Worm (Caenorhabditis elegans) whole organism, L4 larva: ENCODE results near the gene ZK180.5.

Source experiments
- F10B5.3 ChIP-seq: sonication (generic microtip); optimal IDR thresholded peaks from 2 replicates; lab custom pipeline; 2016; ENCODE audit warnings: mild to moderate bottlenecking, missing genetic modification characterization, missing compliant biosample characterization
- F26F4.8 ChIP-seq: fragments of 200-800 bp; sonication (Bioruptor generic); conservative IDR thresholded peaks from 2 replicates; pipeline ENCODE4 v1.3.6; 2022; ENCODE audit warnings: missing genetic modification characterization, missing compliant biosample characterization
- F49E8.2 ChIP-seq: sonication (generic microtip); optimal IDR thresholded peaks from 2 replicates; lab custom pipeline; 2016; ENCODE audit warnings: missing compliant biosample characterization, mild to moderate bottlenecking, missing genetic modification characterization, borderline replicate concordance
- Y105C5A.15 ChIP-seq: fragments of 200-800 bp; sonication (Bioruptor generic); IDR thresholded peaks from 2 replicates; pipeline ENCODE4 v1.3.6; 2022; ENCODE audit warnings: missing genetic modification characterization, missing compliant biosample characterization
- Y48G9A.11 ChIP-seq: fragments of 200-800 bp; sonication (Bioruptor generic); IDR thresholded peaks from 2 replicates; pipeline ENCODE4 v1.3.6; 2022; ENCODE audit warnings: missing genetic modification reagents, missing genetic modification characterization, missing compliant biosample characterization
- Y5F2A.4 ChIP-seq: fragments of 200-800 bp; sonication (Bioruptor generic); optimal IDR thresholded peaks from 2 replicates; lab custom pipeline; 2018; ENCODE audit warnings: mild to moderate bottlenecking, missing genetic modification characterization, missing compliant biosample characterization
- aha-1 ChIP-seq: fragments of 150-350 bp; peaks from one replicate; lab custom pipeline; 2014; ENCODE audit warnings: missing biosample characterization, missing genetic modification characterization
- aly-2 ChIP-seq: sonication (generic microtip); optimal IDR thresholded peaks from 2 replicates; lab custom pipeline; 2018; ENCODE audit warnings: missing biosample characterization, missing genetic modification characterization
- ceh-20 ChIP-seq: fragments of 200-800 bp; sonication (Bioruptor generic); IDR thresholded peaks from 2 replicates; pipeline ENCODE4 v1.3.6; 2022; ENCODE audit warnings: missing genetic modification reagents, missing genetic modification characterization, missing compliant biosample characterization
- ceh-28 ChIP-seq: fragments of 150-350 bp; optimal IDR thresholded peaks from 2 replicates; lab custom pipeline; 2014; ENCODE audit warnings: missing biosample characterization, missing genetic modification reagents, missing genetic modification characterization
- ceh-44 ChIP-seq: fragments of 200-800 bp; sonication (Bioruptor generic); IDR thresholded peaks from 2 replicates; pipeline ENCODE4 v1.3.6; 2022; ENCODE audit warnings: missing genetic modification reagents, missing genetic modification characterization, missing compliant biosample characterization
- ces-1 ChIP-seq: fragments of 150-350 bp; sonication (generic microtip); optimal IDR thresholded peaks from 4 replicates; lab custom pipeline; 2014; ENCODE audit warnings: missing biosample characterization, missing genetic modification reagents, missing genetic modification characterization
- ctbp-1 ChIP-seq: fragments of 200-800 bp; sonication (Bioruptor generic); IDR thresholded peaks from 2 replicates; pipeline ENCODE4 v1.3.6; 2022; ENCODE audit warnings: missing genetic modification reagents, missing genetic modification characterization, missing compliant biosample characterization
- daf-12 ChIP-seq: fragments of 150-350 bp; optimal IDR thresholded peaks from 2 replicates; lab custom pipeline; 2014; ENCODE audit warnings: missing biosample characterization, missing genetic modification reagents, missing genetic modification characterization
- daf-19 ChIP-seq: fragments of 200-800 bp; sonication (Bioruptor generic); conservative IDR thresholded peaks from 2 replicates; pipeline ENCODE4 v1.3.6; 2022; ENCODE audit warnings: missing genetic modification characterization, missing compliant biosample characterization
- dmd-6 ChIP-seq: fragments of 200-800 bp; sonication (Bioruptor generic); IDR thresholded peaks from 2 replicates; pipeline ENCODE4 v1.3.6; 2022; ENCODE audit warnings: missing genetic modification reagents, missing genetic modification characterization, missing compliant biosample characterization
- dmd-8 ChIP-seq: fragments of 200-800 bp; sonication (Bioruptor generic); IDR thresholded peaks from 2 replicates; pipeline ENCODE4 v1.3.6; 2022; ENCODE audit warnings: missing genetic modification characterization, missing compliant biosample characterization
- dve-1 ChIP-seq: sonication (generic microtip); optimal IDR thresholded peaks from 2 replicates; lab custom pipeline; 2017; ENCODE audit warnings: antibody characterized with exemption, mild to moderate bottlenecking, missing genetic modification characterization, missing compliant biosample characterization; ENCODE audit not compliant: insufficient read depth
- fos-1 ChIP-seq: fragments of 150-350 bp; optimal IDR thresholded peaks from 2 replicates; lab custom pipeline; 2014; ENCODE audit warnings: missing biosample characterization, missing genetic modification characterization
- hlh-11 ChIP-seq: fragments of 200-800 bp; sonication (Bioruptor generic); optimal IDR thresholded peaks from 2 replicates; lab custom pipeline; 2018; ENCODE audit warnings: mild to moderate bottlenecking, missing genetic modification characterization, missing compliant biosample characterization
- hlh-30 ChIP-seq: sonication (generic microtip); optimal IDR thresholded peaks from 2 replicates; lab custom pipeline; 2017; ENCODE audit warnings: antibody characterized with exemption, mild to moderate bottlenecking, missing genetic modification characterization, missing compliant biosample characterization; ENCODE audit not compliant: insufficient read depth
- hmg-1.1 ChIP-seq: fragments of 200-800 bp; sonication (Bioruptor generic); IDR thresholded peaks from 2 replicates; pipeline ENCODE4 v1.3.6; 2022; ENCODE audit warnings: missing genetic modification reagents, missing genetic modification characterization, missing compliant biosample characterization
- lim-7 ChIP-seq: fragments of 200-800 bp; sonication (Bioruptor generic); IDR thresholded peaks from 2 replicates; pipeline ENCODE4 v1.3.6; 2022; ENCODE audit warnings: missing genetic modification characterization, missing compliant biosample characterization
- lin-1 ChIP-seq: fragments of 200-800 bp; sonication (Bioruptor generic); IDR thresholded peaks from 2 replicates; pipeline ENCODE4 v1.3.6; 2022; ENCODE audit warnings: missing genetic modification reagents, missing genetic modification characterization, missing compliant biosample characterization
- lin-13 ChIP-seq: fragments of 150-350 bp; optimal IDR thresholded peaks from 2 replicates; lab custom pipeline; 2014; ENCODE audit warnings: missing biosample characterization, missing genetic modification reagents, missing genetic modification characterization
- lir-3 ChIP-seq: sonication (generic microtip); optimal IDR thresholded peaks from 2 replicates; lab custom pipeline; 2016; ENCODE audit warnings: mild to moderate bottlenecking, missing genetic modification characterization, missing compliant biosample characterization
- lsy-2 ChIP-seq, 2 experiments: fragments of 150-350 bp in 1 of 2; sonication (generic microtip) in 1 of 2; optimal IDR thresholded peaks; 2 replicates each; lab custom pipeline; 2014 to 2017; ENCODE audit warnings: missing biosample characterization in 2 of 2, missing genetic modification characterization in 2 of 2
- madf-9 ChIP-seq: fragments of 200-800 bp; sonication (Bioruptor generic); conservative IDR thresholded peaks from 2 replicates; pipeline ENCODE4 v1.3.6; 2022; ENCODE audit warnings: missing genetic modification reagents, missing genetic modification characterization, missing compliant biosample characterization
- mdl-1 ChIP-seq, 2 experiments: fragments of 150-350 bp in 1 of 2; sonication (generic microtip) in 1 of 2; optimal IDR thresholded peaks; 2 replicates each; lab custom pipeline; 2014 to 2017; ENCODE audit warnings: missing biosample characterization in 2 of 2, missing genetic modification characterization in 2 of 2
- mes-2 ChIP-seq: sonication (generic microtip); optimal IDR thresholded peaks from 2 replicates; lab custom pipeline; 2016; ENCODE audit warnings: missing genotype, mild to moderate bottlenecking, missing genetic modification characterization, missing compliant biosample characterization; ENCODE audit not compliant: poor library complexity, severe bottlenecking
- mxl-3 ChIP-seq: fragments of 200-800 bp; sonication (Bioruptor generic); optimal IDR thresholded peaks from 2 replicates; lab custom pipeline; 2018; ENCODE audit warnings: mild to moderate bottlenecking, missing genetic modification characterization, missing compliant biosample characterization
- nhr-102 ChIP-seq: sonication (generic microtip); optimal IDR thresholded peaks from 2 replicates; lab custom pipeline; 2016; ENCODE audit warnings: mild to moderate bottlenecking, missing genetic modification characterization, moderate library complexity, missing compliant biosample characterization
- nhr-11 ChIP-seq: fragments of 150-350 bp; optimal IDR thresholded peaks from 2 replicates; lab custom pipeline; 2014; ENCODE audit warnings: missing biosample characterization, missing genetic modification characterization
- nhr-237 ChIP-seq: sonication (generic microtip); optimal IDR thresholded peaks from 2 replicates; lab custom pipeline; 2017; ENCODE audit warnings: missing biosample characterization, missing genetic modification characterization
- nhr-28 ChIP-seq: fragments of 150-350 bp; optimal IDR thresholded peaks from 2 replicates; lab custom pipeline; 2014; ENCODE audit warnings: missing biosample characterization, missing genetic modification characterization
- pha-4 ChIP-seq, 2 experiments: fragments of 150-350 bp in 1 of 2; fragments of 200-800 bp in 1 of 2; sonication (Bioruptor generic) in 1 of 2; IDR thresholded peaks in 1 of 2; optimal IDR thresholded peaks in 1 of 2; 2 replicates each; pipeline versions ENCODE4 v1.3.6 to Lab custom; 2014 to 2022; ENCODE audit warnings: missing genetic modification characterization in 2 of 2, missing genetic modification reagents in 2 of 2, missing biosample characterization in 1 of 2, missing compliant biosample characterization in 1 of 2
- php-3 ChIP-seq: fragments of 200-800 bp; sonication (Bioruptor generic); IDR thresholded peaks from 2 replicates; pipeline ENCODE4 v1.3.6; 2022; ENCODE audit warnings: missing genetic modification reagents, missing genetic modification characterization, missing compliant biosample characterization
- pqm-1 ChIP-seq: sonication (generic microtip); optimal IDR thresholded peaks from 2 replicates; lab custom pipeline; 2017; ENCODE audit warnings: missing biosample characterization, missing genetic modification characterization
- saeg-2 ChIP-seq: fragments of 200-800 bp; sonication (Bioruptor generic); IDR thresholded peaks from 2 replicates; pipeline ENCODE4 v1.3.6; 2022; ENCODE audit warnings: missing genetic modification reagents, missing genetic modification characterization, missing compliant biosample characterization
- sdz-12 ChIP-seq: fragments of 200-800 bp; sonication (Bioruptor generic); optimal IDR thresholded peaks from 2 replicates; lab custom pipeline; 2018; ENCODE audit warnings: mild to moderate bottlenecking, missing genetic modification characterization, missing compliant biosample characterization
- set-16 ChIP-seq: fragments of 200-800 bp; sonication (Bioruptor generic); IDR thresholded peaks from 2 replicates; pipeline ENCODE4 v1.3.6; 2022; ENCODE audit warnings: missing genetic modification reagents, missing genetic modification characterization, missing compliant biosample characterization
- snpc-1.2 ChIP-seq: fragments of 200-800 bp; sonication (Bioruptor generic); IDR thresholded peaks from 2 replicates; pipeline ENCODE4 v1.3.6; 2022; ENCODE audit warnings: missing genetic modification reagents, missing genetic modification characterization, missing compliant biosample characterization
- spr-1 ChIP-seq: sonication (generic microtip); optimal IDR thresholded peaks from 2 replicates; lab custom pipeline; 2016; ENCODE audit warnings: mild to moderate bottlenecking, missing genetic modification characterization, missing compliant biosample characterization
- spr-3 ChIP-seq: fragments of 200-800 bp; sonication (Bioruptor generic); optimal IDR thresholded peaks from 2 replicates; lab custom pipeline; 2018; ENCODE audit warnings: mild to moderate bottlenecking, missing genetic modification characterization, missing compliant biosample characterization
- unc-130 ChIP-seq: sonication (generic microtip); optimal IDR thresholded peaks from 2 replicates; lab custom pipeline; 2016; ENCODE audit warnings: missing genetic modification reagents, missing genetic modification characterization, missing compliant biosample characterization
- unc-39 ChIP-seq: sonication (generic microtip); optimal IDR thresholded peaks from 2 replicates; lab custom pipeline; 2017; ENCODE audit warnings: missing biosample characterization, missing genetic modification characterization
- unc-62 ChIP-seq, 3 experiments: fragments of 150-350 bp in 1 of 3; sonication (generic microtip); optimal IDR thresholded peaks in 2 of 3; peaks in 1 of 3; 1 replicate in 1 of 3; 2 replicates in 2 of 3; lab custom pipeline; 2014 to 2017; ENCODE audit warnings: missing biosample characterization in 3 of 3, missing genetic modification characterization in 3 of 3, missing genetic modification reagents in 3 of 3, missing genotype in 1 of 3
- vab-7 ChIP-seq: fragments of 200-800 bp; sonication (Bioruptor generic); IDR thresholded peaks from 2 replicates; pipeline ENCODE4 v1.3.6; 2022; ENCODE audit warnings: missing genetic modification reagents, missing genetic modification characterization, missing compliant biosample characterization

ZK180.5 gene

DNA sequence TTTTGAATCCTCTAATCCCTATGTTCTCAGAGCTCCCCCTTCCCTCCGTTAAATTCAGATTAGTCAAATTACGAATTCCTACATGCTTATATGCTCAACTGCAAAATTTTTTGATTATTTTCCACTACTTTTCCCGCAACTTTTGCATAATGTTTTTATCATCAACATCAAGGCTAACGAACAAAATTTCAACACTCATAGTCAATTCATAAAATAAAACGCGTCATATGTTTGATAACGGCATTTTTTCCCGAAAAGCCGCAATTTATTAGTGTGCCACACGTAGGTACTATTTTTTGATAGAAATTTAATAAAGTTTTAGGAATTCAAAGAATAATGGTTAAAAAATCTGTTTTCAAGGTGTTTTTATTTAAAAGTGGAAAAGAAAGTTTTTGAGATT, 42.2 kb upstream of the ZK180.5 start:
- TF ChIP-seq unc-130 (GFP tag; lab: Kevin White, UChicago) (no peak), lim-7 (GFP tag; lab: Robert Waterston, UW) (no peak), ceh-44 (GFP tag; lab: Robert Waterston, UW) (no peak), Y5F2A.4 (GFP tag; lab: Kevin White, UChicago) (no peak), hlh-30 (tag; lab: Kevin White, UChicago) (peak; percentile 12), pqm-1 (tag; lab: Kevin White, UChicago) (peak; percentile 45), nhr-102 (tag; lab: Kevin White, UChicago) (no peak), hlh-11 (no peak), dve-1 (tag; lab: Kevin White, UChicago) (peak; percentile 19), nhr-28 (tag; lab: Kevin White, UChicago) (peak; percentile 51), aha-1 (tag; lab: Kevin White, UChicago) (peak; percentile 11), fos-1 (tag; lab: Kevin White, UChicago) (no peak), pha-4 (GFP tag; IDR thresholded peaks at IDR 0.05; lab: Robert Waterston, UW) (no peak), pha-4 (tag; optimal IDR thresholded peaks at IDR 0.05; lab: Kevin White, UChicago) (no peak), sdz-12 (no peak), madf-9 (GFP tag; lab: Robert Waterston, UW) (no peak), F10B5.3 (tag; lab: Kevin White, UChicago) (no peak), set-16 (GFP tag; lab: Robert Waterston, UW) (no peak), lsy-2 (tag; optimal IDR thresholded peaks at IDR 0.05; lab: Kevin White, UChicago) (no peak), php-3 (GFP tag; lab: Robert Waterston, UW) (no peak)

DNA sequence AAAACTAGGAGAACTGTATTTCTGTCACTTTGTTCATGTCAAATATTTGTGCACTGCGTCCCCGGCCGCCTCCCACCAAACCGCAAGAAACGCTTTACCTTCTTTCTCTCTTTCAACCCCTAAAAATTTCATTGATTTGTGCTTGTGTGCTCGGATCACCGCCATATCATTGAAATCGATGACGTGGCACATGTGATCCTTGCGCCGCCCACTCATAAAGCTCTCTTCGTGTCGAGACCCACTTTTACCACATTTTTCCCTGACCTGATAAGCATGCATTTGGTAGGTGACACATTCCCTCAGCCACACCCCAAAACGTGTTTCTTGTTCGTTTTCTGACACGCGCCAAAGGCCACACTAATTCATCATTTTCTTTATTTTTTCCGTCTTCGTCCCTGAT, 40.8 kb upstream of the ZK180.5 start:
- TF ChIP-seq Y48G9A.11 (GFP tag; lab: Robert Waterston, UW) = no peak
- peak; percentile 45 for TF ChIP-seq hlh-11
- no peak for TF ChIP-seq daf-12 (tag; lab: Kevin White, UChicago)
- TF ChIP-seq mxl-3 (GFP tag; lab: Kevin White, UChicago) = peak; percentile 14
- TF ChIP-seq unc-39 (tag; lab: Kevin White, UChicago) = no peak
- TF ChIP-seq hlh-30 (tag; lab: Kevin White, UChicago) = peak; percentile 45
- peak in 1 of 2 experiments; percentile 88 for TF ChIP-seq unc-62 (GFP tag; optimal IDR thresholded peaks at IDR 0.05 in 1 of 2; lab: Kevin White, UChicago)
- TF ChIP-seq unc-62 (tag; optimal IDR thresholded peaks at IDR 0.05; lab: Kevin White, UChicago) = no peak
- no peak for TF ChIP-seq hmg-1.1
- TF ChIP-seq daf-19 (GFP tag; lab: Robert Waterston, UW) = no peak
- TF ChIP-seq pha-4 (GFP tag; IDR thresholded peaks at IDR 0.05; lab: Robert Waterston, UW) = no peak
- no peak for TF ChIP-seq pha-4 (tag; optimal IDR thresholded peaks at IDR 0.05; lab: Kevin White, UChicago)
- no peak for TF ChIP-seq ceh-20
- TF ChIP-seq F26F4.8 (GFP tag; lab: Robert Waterston, UW) = no peak
- no peak for TF ChIP-seq spr-3 (GFP tag; lab: Kevin White, UChicago)
- TF ChIP-seq ctbp-1 (GFP tag; lab: Robert Waterston, UW) = no peak
- no peak for TF ChIP-seq nhr-11 (tag; lab: Kevin White, UChicago)
- TF ChIP-seq lim-7 (GFP tag; lab: Robert Waterston, UW) = no peak
- TF ChIP-seq vab-7 = no peak
- no peak for TF ChIP-seq ceh-28
- TF ChIP-seq nhr-237 = no peak
- TF ChIP-seq spr-1 (tag; lab: Kevin White, UChicago) = no peak
- TF ChIP-seq saeg-2 (GFP tag; lab: Robert Waterston, UW) = no peak
- peak in 1 of 2 experiments; percentile 27 for TF ChIP-seq mdl-1 (tag; optimal IDR thresholded peaks at IDR 0.05; lab: Kevin White, UChicago)
- TF ChIP-seq snpc-1.2 = no peak
- TF ChIP-seq mes-2 (tag; lab: Kevin White, UChicago) = no peak
- no peak for TF ChIP-seq ces-1 (GFP tag; lab: Kevin White, UChicago)
- no peak for TF ChIP-seq dmd-8
- TF ChIP-seq Y105C5A.15 (GFP tag; lab: Robert Waterston, UW) = no peak
- no peak for TF ChIP-seq F49E8.2 (tag; lab: Kevin White, UChicago)
- TF ChIP-seq aly-2 = no peak
- TF ChIP-seq lin-13 = no peak
- peak; percentile 57 for TF ChIP-seq dmd-6 (GFP tag; lab: Robert Waterston, UW)
- no peak for TF ChIP-seq lin-1 (GFP tag; lab: Robert Waterston, UW)
- no peak for TF ChIP-seq lir-3 (tag; lab: Kevin White, UChicago)
